Worm (Caenorhabditis elegans) whole organism, L1 larva: ENCODE measurements around the gene T04G9.6.
A peak's percentile ranks its signal among the peaks of the same experiment; 100 is the strongest.

Experiments
- C04F5.9 ChIP-seq: sonication (generic microtip); optimal IDR thresholded peaks from 2 replicates; lab custom pipeline; 2016; ENCODE audit warnings: missing genetic modification characterization, missing compliant biosample characterization
- C16A3.4 ChIP-seq: fragments of 150-350 bp; optimal IDR thresholded peaks from 2 replicates; lab custom pipeline; 2014; ENCODE audit warnings: missing biosample characterization, missing genetic modification characterization
- C34B4.2 ChIP-seq: sonication (generic microtip); optimal IDR thresholded peaks from 2 replicates; lab custom pipeline; 2017; ENCODE audit warnings: mild to moderate bottlenecking, missing genetic modification characterization, missing compliant biosample characterization
- Y116A8C.19 ChIP-seq: sonication (generic microtip); optimal IDR thresholded peaks from 2 replicates; lab custom pipeline; 2016; ENCODE audit warnings: missing compliant biosample characterization, missing genetic modification characterization, borderline replicate concordance
- aha-1 ChIP-seq: fragments of 150-350 bp; optimal IDR thresholded peaks from 2 replicates; lab custom pipeline; 2014; ENCODE audit warnings: missing biosample characterization, missing genetic modification characterization
- alr-1 ChIP-seq: fragments of 200-800 bp; sonication (Bioruptor generic); optimal IDR thresholded peaks from 2 replicates; lab custom pipeline; 2018; ENCODE audit warnings: borderline replicate concordance, mild to moderate bottlenecking, missing genetic modification characterization, missing compliant biosample characterization
- aly-2 ChIP-seq: fragments of 150-350 bp; optimal IDR thresholded peaks from 2 replicates; lab custom pipeline; 2014; ENCODE audit warnings: missing biosample characterization, missing genetic modification characterization
- ama-1 ChIP-seq: fragments of 150-350 bp; optimal IDR thresholded peaks from 2 replicates; lab custom pipeline; 2014
- blmp-1 ChIP-seq: fragments of 150-350 bp; optimal IDR thresholded peaks from 2 replicates; lab custom pipeline; 2014; ENCODE audit warnings: missing biosample characterization, missing genetic modification characterization
- ceh-63 ChIP-seq: fragments of 200-800 bp; sonication (Bioruptor generic); optimal IDR thresholded peaks from 2 replicates; lab custom pipeline; 2018; ENCODE audit warnings: mild to moderate bottlenecking, missing genetic modification characterization, missing compliant biosample characterization
- ceh-8 ChIP-seq: fragments of 200-800 bp; sonication (Bioruptor generic); optimal IDR thresholded peaks from 2 replicates; lab custom pipeline; 2018; ENCODE audit warnings: mild to moderate bottlenecking, missing genetic modification characterization, moderate library complexity, missing compliant biosample characterization
- ceh-88 ChIP-seq: fragments of 200-800 bp; sonication (Bioruptor generic); IDR thresholded peaks from 2 replicates; pipeline ENCODE4 v1.3.6; 2022; ENCODE audit warnings: missing genetic modification characterization, missing compliant biosample characterization
- ceh-90 ChIP-seq: sonication (generic microtip); optimal IDR thresholded peaks from 2 replicates; lab custom pipeline; 2016; ENCODE audit warnings: missing genetic modification characterization, missing compliant biosample characterization
- ces-1 ChIP-seq: fragments of 150-350 bp; optimal IDR thresholded peaks from 2 replicates; lab custom pipeline; 2014; ENCODE audit warnings: missing biosample characterization, missing genetic modification reagents, missing genetic modification characterization
- dpl-1 ChIP-seq, 3 experiments: fragments of 150-350 bp in 2 of 3; sonication (generic microtip) in 1 of 3; optimal IDR thresholded peaks; 2 replicates each; lab custom pipeline; 2014 to 2017; ENCODE audit warnings: missing biosample characterization in 3 of 3, missing genetic modification characterization in 3 of 3, missing genetic modification reagents in 3 of 3
- efl-1 ChIP-seq, 4 experiments: fragments of 150-350 bp; optimal IDR thresholded peaks in 3 of 4; peaks in 1 of 4; 1 replicate in 1 of 4; 2 replicates in 3 of 4; lab custom pipeline; 2014; ENCODE audit warnings: missing biosample characterization in 2 of 4, missing genetic modification characterization in 2 of 4, missing genetic modification reagents in 2 of 4
- efl-3 ChIP-seq: fragments of 200-800 bp; sonication (Bioruptor generic); optimal IDR thresholded peaks from 2 replicates; lab custom pipeline; 2018; ENCODE audit warnings: mild to moderate bottlenecking, missing genetic modification characterization, missing compliant biosample characterization
- egl-13 ChIP-seq: sonication (generic microtip); optimal IDR thresholded peaks from 2 replicates; lab custom pipeline; 2016; ENCODE audit warnings: missing genotype, missing genetic modification reagents, missing genetic modification characterization, missing compliant biosample characterization
- egl-27 ChIP-seq, 2 experiments: fragments of 150-350 bp in 1 of 2; sonication (generic microtip); optimal IDR thresholded peaks; 3 replicates each; lab custom pipeline; 2017 to 2018; ENCODE audit warnings: missing biosample characterization in 2 of 2, missing genetic modification characterization in 2 of 2, missing genetic modification reagents in 2 of 2
- ets-5 ChIP-seq: fragments of 200-800 bp; sonication (Bioruptor generic); IDR thresholded peaks from 2 replicates; pipeline ENCODE4 v1.3.6; 2022; ENCODE audit warnings: missing genetic modification characterization, missing compliant biosample characterization
- fos-1 ChIP-seq: fragments of 150-350 bp; optimal IDR thresholded peaks from 2 replicates; lab custom pipeline; 2014; ENCODE audit warnings: missing biosample characterization, missing genetic modification characterization
- grh-1 ChIP-seq: fragments of 200-800 bp; sonication (Bioruptor generic); IDR thresholded peaks from 2 replicates; pipeline ENCODE4 v1.3.6; 2022; ENCODE audit warnings: missing genetic modification reagents, missing genetic modification characterization, missing compliant biosample characterization
- hlh-17 ChIP-seq: fragments of 200-800 bp; sonication (Bioruptor generic); optimal IDR thresholded peaks from 2 replicates; lab custom pipeline; 2018; ENCODE audit warnings: missing genetic modification characterization, mild to moderate bottlenecking, missing compliant biosample characterization, moderate library complexity, borderline replicate concordance
- irx-1 ChIP-seq: sonication (generic microtip); optimal IDR thresholded peaks from 2 replicates; lab custom pipeline; 2016; ENCODE audit warnings: missing genetic modification characterization, missing compliant biosample characterization
- isw-1 ChIP-seq: fragments of 200-800 bp; sonication (Bioruptor generic); IDR thresholded peaks from 2 replicates; pipeline ENCODE4 v1.3.6; 2022; ENCODE audit warnings: missing genetic modification characterization, missing compliant biosample characterization
- jun-1 ChIP-seq: fragments of 150-350 bp; optimal IDR thresholded peaks from 2 replicates; lab custom pipeline; 2014; ENCODE audit warnings: missing biosample characterization, missing genetic modification reagents, missing genetic modification characterization
- lin-13 ChIP-seq: fragments of 150-350 bp; optimal IDR thresholded peaks from 2 replicates; lab custom pipeline; 2014; ENCODE audit warnings: missing biosample characterization, missing genetic modification reagents, missing genetic modification characterization
- lin-14 ChIP-seq: fragments of 200-800 bp; sonication (Bioruptor generic); optimal IDR thresholded peaks from 2 replicates; lab custom pipeline; 2018; ENCODE audit warnings: mild to moderate bottlenecking, missing genetic modification characterization, moderate library complexity, missing compliant biosample characterization
- lin-15B ChIP-seq: fragments of 150-350 bp; sonication (generic microtip); optimal IDR thresholded peaks from 3 replicates; lab custom pipeline; 2014; ENCODE audit warnings: missing biosample characterization, missing genetic modification characterization
- lin-35 ChIP-seq, 2 experiments: fragments of 150-350 bp; optimal IDR thresholded peaks; 2 replicates each; lab custom pipeline; 2014; ENCODE audit warnings: missing biosample characterization in 2 of 2, missing genetic modification characterization in 2 of 2, missing genetic modification reagents in 2 of 2
- lin-39 ChIP-seq: fragments of 150-350 bp; optimal IDR thresholded peaks from 2 replicates; lab custom pipeline; 2014; ENCODE audit warnings: missing biosample characterization, missing genetic modification reagents, missing genetic modification characterization
- lir-3 ChIP-seq: sonication (generic microtip); optimal IDR thresholded peaks from 2 replicates; lab custom pipeline; 2016; ENCODE audit warnings: mild to moderate bottlenecking, missing genetic modification characterization, moderate library complexity, missing compliant biosample characterization; ENCODE audit not compliant: poor library complexity
- mep-1 ChIP-seq: fragments of 150-350 bp; optimal IDR thresholded peaks from 2 replicates; lab custom pipeline; 2014; ENCODE audit warnings: missing biosample characterization, missing genetic modification characterization
- nhr-11 ChIP-seq: fragments of 150-350 bp; optimal IDR thresholded peaks from 2 replicates; lab custom pipeline; 2014; ENCODE audit warnings: missing biosample characterization, missing genetic modification characterization
- nhr-19 ChIP-seq: fragments of 200-800 bp; sonication (Bioruptor generic); conservative IDR thresholded peaks from 2 replicates; pipeline ENCODE4 v1.3.6; 2022; ENCODE audit warnings: missing genetic modification characterization, missing compliant biosample characterization
- nhr-237 ChIP-seq: fragments of 150-350 bp; optimal IDR thresholded peaks from 2 replicates; lab custom pipeline; 2014; ENCODE audit warnings: missing biosample characterization, missing genetic modification characterization
- nhr-47 ChIP-seq: sonication (generic microtip); optimal IDR thresholded peaks from 2 replicates; lab custom pipeline; 2016; ENCODE audit warnings: mild to moderate bottlenecking, missing genetic modification characterization, moderate library complexity, missing compliant biosample characterization
- nhr-76 ChIP-seq: sonication (generic microtip); optimal IDR thresholded peaks from 2 replicates; lab custom pipeline; 2017; ENCODE audit warnings: missing biosample characterization, missing genetic modification characterization
- nhr-77 ChIP-seq: fragments of 150-350 bp; optimal IDR thresholded peaks from 2 replicates; lab custom pipeline; 2014; ENCODE audit warnings: missing biosample characterization, missing genetic modification characterization
- nhr-90 ChIP-seq: sonication (generic microtip); optimal IDR thresholded peaks from 2 replicates; lab custom pipeline; 2016; ENCODE audit warnings: mild to moderate bottlenecking, missing genetic modification characterization, missing compliant biosample characterization; ENCODE audit not compliant: poor library complexity
- pag-3 ChIP-seq: sonication (generic microtip); optimal IDR thresholded peaks from 2 replicates; lab custom pipeline; 2017; ENCODE audit warnings: missing genetic modification characterization, mild to moderate bottlenecking, missing compliant biosample characterization, antibody characterized with exemption, borderline replicate concordance; ENCODE audit not compliant: insufficient read depth
- pax-3 ChIP-seq: fragments of 200-800 bp; sonication (Bioruptor generic); optimal IDR thresholded peaks from 2 replicates; lab custom pipeline; 2018; ENCODE audit warnings: mild to moderate bottlenecking, missing genetic modification characterization, moderate library complexity, missing compliant biosample characterization
- sox-4 ChIP-seq: sonication (generic microtip); optimal IDR thresholded peaks from 2 replicates; lab custom pipeline; 2016; ENCODE audit warnings: missing genetic modification characterization, missing compliant biosample characterization
- sptf-1 ChIP-seq: fragments of 150-350 bp; optimal IDR thresholded peaks from 2 replicates; lab custom pipeline; 2014; ENCODE audit warnings: missing biosample characterization, missing genetic modification characterization
- sup-37 ChIP-seq: fragments of 200-800 bp; sonication (Bioruptor generic); optimal IDR thresholded peaks from 2 replicates; lab custom pipeline; 2018; ENCODE audit warnings: mild to moderate bottlenecking, missing genetic modification characterization, missing compliant biosample characterization
- swsn-7 ChIP-seq: sonication (generic microtip); optimal IDR thresholded peaks from 2 replicates; lab custom pipeline; 2016; ENCODE audit warnings: missing genetic modification characterization, missing compliant biosample characterization
- tlp-1 ChIP-seq: fragments of 150-350 bp; optimal IDR thresholded peaks from 2 replicates; lab custom pipeline; 2014; ENCODE audit warnings: missing biosample characterization, missing genetic modification characterization
- unc-30 ChIP-seq: sonication (generic microtip); optimal IDR thresholded peaks from 2 replicates; lab custom pipeline; 2017; ENCODE audit warnings: missing biosample characterization, missing genetic modification characterization
- unc-98 ChIP-seq: fragments of 200-800 bp; sonication (Bioruptor generic); IDR thresholded peaks from 2 replicates; pipeline ENCODE4 v1.3.6; 2022; ENCODE audit warnings: missing genetic modification characterization, missing compliant biosample characterization
- xbp-1 ChIP-seq: sonication (generic microtip); optimal IDR thresholded peaks from 2 replicates; lab custom pipeline; 2016; ENCODE audit warnings: missing genetic modification characterization, missing compliant biosample characterization
- zag-1 ChIP-seq: fragments of 150-350 bp; optimal IDR thresholded peaks from 2 replicates; lab custom pipeline; 2014; ENCODE audit warnings: missing biosample characterization, missing genetic modification characterization
- zip-4 ChIP-seq: fragments of 200-800 bp; sonication (Bioruptor generic); optimal IDR thresholded peaks from 2 replicates; lab custom pipeline; 2018; ENCODE audit warnings: mild to moderate bottlenecking, missing genetic modification characterization, moderate library complexity, missing compliant biosample characterization
- ztf-4 ChIP-seq: fragments of 150-350 bp; optimal IDR thresholded peaks from 2 replicates; lab custom pipeline; 2014; ENCODE audit warnings: missing biosample characterization, missing genetic modification characterization

T04G9.6 gene

DNA sequence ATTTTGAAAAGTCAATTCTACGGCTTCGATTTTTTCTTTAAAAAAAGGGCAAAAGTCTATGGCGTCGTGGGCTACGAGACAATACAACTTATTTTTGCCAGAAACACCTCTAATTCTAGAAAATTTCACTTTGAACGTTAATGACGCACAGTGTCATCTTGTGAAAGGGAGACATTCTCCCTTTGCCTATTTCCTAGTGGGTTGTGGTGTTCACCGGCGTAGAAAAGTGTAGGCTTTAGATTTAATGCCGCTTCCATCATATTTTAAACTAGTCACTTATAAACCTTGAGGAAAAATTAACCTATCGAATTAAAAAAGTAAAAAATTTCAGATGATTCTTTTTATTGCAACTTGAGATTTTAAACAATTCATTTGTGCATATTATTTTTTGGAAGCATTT is 615 bp upstream of the T04G9.6 start:
- TF ChIP-seq aha-1 (tag; lab: Kevin White, UChicago), result no peak
- no peak for TF ChIP-seq lin-35 (GFP tag; optimal IDR thresholded peaks at IDR 0.05; lab: Kevin White, UChicago)
- TF ChIP-seq jun-1 (tag; lab: Kevin White, UChicago), result no peak
- TF ChIP-seq egl-27 (tag; optimal IDR thresholded peaks at IDR 0.05; lab: Kevin White, UChicago), result no peak
- no peak for TF ChIP-seq fos-1 (tag; lab: Kevin White, UChicago)
- TF ChIP-seq grh-1 (GFP tag; lab: Robert Waterston, UW), result no peak
- peak; percentile 29 for TF ChIP-seq ceh-8 (GFP tag; lab: Kevin White, UChicago)
- TF ChIP-seq zip-4, result no peak
- peak; percentile 27 for TF ChIP-seq xbp-1 (tag; lab: Kevin White, UChicago)
- TF ChIP-seq lin-39 (tag; lab: Kevin White, UChicago), result no peak
- TF ChIP-seq efl-3 (GFP tag; lab: Kevin White, UChicago), result no peak
- no peak for TF ChIP-seq nhr-76 (tag; lab: Kevin White, UChicago)
- no peak for TF ChIP-seq pag-3 (tag; lab: Kevin White, UChicago)
- peak; percentile 68 for TF ChIP-seq nhr-47 (tag; lab: Kevin White, UChicago)
- TF ChIP-seq pax-3 (tag; lab: Kevin White, UChicago), result no peak
- no peak for TF ChIP-seq efl-1 (optimal IDR thresholded peaks at IDR 0.05; lab: Kevin White, UChicago)
- TF ChIP-seq efl-1 (GFP tag; optimal IDR thresholded peaks at IDR 0.05 in 1 of 2; lab: Kevin White, UChicago), result peak in 1 of 2 experiments; percentile 69
- no peak for TF ChIP-seq ama-1 (lab: Kevin White, UChicago)
- no peak for TF ChIP-seq C34B4.2 (tag; lab: Kevin White, UChicago)
- no peak for TF ChIP-seq lin-15B
- no peak for TF ChIP-seq Y116A8C.19 (tag; lab: Kevin White, UChicago)
- no peak for TF ChIP-seq ceh-90 (tag; lab: Kevin White, UChicago)
- no peak for TF ChIP-seq dpl-1 (GFP tag; optimal IDR thresholded peaks at IDR 0.05; lab: Kevin White, UChicago)
- peak; percentile 58 for TF ChIP-seq nhr-90 (tag; lab: Kevin White, UChicago)
- no peak for TF ChIP-seq mep-1 (tag; lab: Kevin White, UChicago)
- no peak for TF ChIP-seq ztf-4 (tag; lab: Kevin White, UChicago)
- TF ChIP-seq ces-1 (GFP tag; lab: Kevin White, UChicago), result no peak
- peak; percentile 12 for TF ChIP-seq sox-4
- TF ChIP-seq blmp-1, result no peak
- TF ChIP-seq ets-5 (GFP tag; lab: Robert Waterston, UW), result no peak
- no peak for TF ChIP-seq isw-1 (GFP tag; lab: Robert Waterston, UW)
- no peak for TF ChIP-seq sptf-1 (tag; lab: Kevin White, UChicago)
- TF ChIP-seq irx-1 (tag; lab: Kevin White, UChicago), result peak; percentile 13
- TF ChIP-seq C16A3.4, result peak; percentile 8
- no peak for TF ChIP-seq aly-2 (tag; lab: Kevin White, UChicago)
- TF ChIP-seq C04F5.9 (tag; lab: Kevin White, UChicago), result no peak
- TF ChIP-seq nhr-19 (GFP tag; lab: Robert Waterston, UW), result no peak; the same call in 1 of the 2 replicates
- TF ChIP-seq lin-14 (GFP tag; lab: Kevin White, UChicago), result no peak
- TF ChIP-seq lir-3 (tag; lab: Kevin White, UChicago), result no peak
- no peak for TF ChIP-seq nhr-77 (tag; lab: Kevin White, UChicago)
- no peak for TF ChIP-seq alr-1 (tag; lab: Kevin White, UChicago)
- TF ChIP-seq zag-1 (tag; lab: Kevin White, UChicago), result no peak
- no peak for TF ChIP-seq ceh-63 (GFP tag; lab: Kevin White, UChicago)
- no peak for TF ChIP-seq sup-37 (GFP tag; lab: Kevin White, UChicago)
- no peak for TF ChIP-seq nhr-11 (tag; lab: Kevin White, UChicago)
- no peak for TF ChIP-seq egl-13 (tag; lab: Kevin White, UChicago)
- no peak for TF ChIP-seq tlp-1 (tag; lab: Kevin White, UChicago)
- peak; percentile 34 for TF ChIP-seq swsn-7 (tag; lab: Kevin White, UChicago)
- no peak for TF ChIP-seq unc-98 (GFP tag; lab: Robert Waterston, UW)
- no peak for TF ChIP-seq unc-30 (tag; lab: Kevin White, UChicago)
- no peak for TF ChIP-seq lin-13
- TF ChIP-seq nhr-237 (tag; lab: Kevin White, UChicago), result no peak
- TF ChIP-seq hlh-17 (GFP tag; lab: Kevin White, UChicago), result no peak
- no peak for TF ChIP-seq ceh-88 (GFP tag; lab: Robert Waterston, UW)
